Worm (Caenorhabditis elegans) whole organism, mixed stage, embryonic: Measurements from ENCODE around the gene C49F8.15.

ENCODE experiments used
- ceh-83 ChIP-seq: fragments of 200-800 bp; sonication (Bioruptor generic); optimal IDR thresholded peaks from 2 replicates; lab custom pipeline; 2018; ENCODE audit warnings: mild to moderate bottlenecking, missing genetic modification characterization, missing compliant biosample characterization
- elt-1 ChIP-seq: sonication (generic microtip); optimal IDR thresholded peaks from 2 replicates; lab custom pipeline; 2017; ENCODE audit warnings: missing genetic modification characterization, mild to moderate bottlenecking, missing compliant biosample characterization, antibody characterized with exemption, moderate library complexity, borderline replicate concordance; ENCODE audit not compliant: insufficient read depth
- ham-2 ChIP-seq: fragments of 200-800 bp; sonication (Bioruptor generic); optimal IDR thresholded peaks from 2 replicates; lab custom pipeline; 2018; ENCODE audit warnings: mild to moderate bottlenecking, missing genetic modification characterization, missing compliant biosample characterization
- nhr-76 ChIP-seq: sonication (generic microtip); optimal IDR thresholded peaks from 2 replicates; lab custom pipeline; 2017; ENCODE audit warnings: missing biosample characterization, missing genetic modification characterization
- sem-2 ChIP-seq: fragments of 200-800 bp; sonication (Bioruptor generic); optimal IDR thresholded peaks from 2 replicates; lab custom pipeline; 2018; ENCODE audit warnings: mild to moderate bottlenecking, missing genetic modification characterization, missing compliant biosample characterization
- sptf-1 ChIP-seq: sonication (generic microtip); optimal IDR thresholded peaks from 2 replicates; lab custom pipeline; 2017; ENCODE audit warnings: mild to moderate bottlenecking, missing genetic modification characterization, moderate library complexity, missing compliant biosample characterization
- tbx-8 ChIP-seq: fragments of 200-800 bp; sonication (Bioruptor generic); optimal IDR thresholded peaks from 2 replicates; lab custom pipeline; 2018; ENCODE audit warnings: mild to moderate bottlenecking, missing genetic modification characterization, moderate library complexity, missing compliant biosample characterization

DNA sequence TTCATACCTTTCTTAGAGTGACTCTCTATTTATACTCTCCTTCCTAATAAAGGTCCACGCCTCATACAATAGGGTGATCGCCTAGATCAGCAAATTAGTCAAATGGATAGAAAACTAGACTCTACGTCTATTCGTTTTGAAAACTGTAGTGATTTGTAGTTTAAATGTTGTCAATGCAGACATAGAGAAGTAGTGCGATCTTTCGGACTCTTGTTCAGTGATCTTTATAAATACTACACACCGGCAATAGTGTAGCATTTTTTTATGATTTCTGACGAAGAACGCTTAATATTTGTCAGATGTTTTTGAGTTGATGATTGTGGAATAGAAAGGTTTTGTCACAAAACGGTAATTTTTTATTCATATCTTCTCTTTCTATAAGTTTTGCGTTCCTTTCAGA, 48.9 kb upstream of the C49F8.15 start:
- no peak for TF ChIP-seq ceh-83
- no peak for TF ChIP-seq nhr-76 (tag; lab: Kevin White, UChicago)
- TF ChIP-seq tbx-8 (GFP tag; lab: Kevin White, UChicago): no peak
- TF ChIP-seq sem-2: no peak
- TF ChIP-seq ham-2 (GFP tag; lab: Kevin White, UChicago): no peak
- no peak for TF ChIP-seq elt-1 (tag; lab: Kevin White, UChicago)
- TF ChIP-seq sptf-1 (tag; lab: Kevin White, UChicago): no peak
